Fruit fly (Drosophila melanogaster) whole organism, prepupa: ENCODE data around the gene CG32074.

Experiments
- Blimp-1 ChIP-seq: fragments of 200-800 bp; sonication (Bioruptor generic); optimal IDR thresholded peaks from 3 replicates; lab custom pipeline; 2017; ENCODE audit warnings: missing biosample characterization, missing genetic modification characterization, mild to moderate bottlenecking, moderate library complexity, missing genetic modification reagents
- CG10669 ChIP-seq: fragments of 200-800 bp; sonication (Bioruptor generic); optimal IDR thresholded peaks from 3 replicates; lab custom pipeline; 2018; ENCODE audit warnings: missing biosample characterization, mild to moderate bottlenecking, missing genetic modification characterization, moderate library complexity
- CG11294 ChIP-seq: fragments of 200-800 bp; sonication (Bioruptor generic); IDR thresholded peaks from 2 replicates; pipeline ENCODE4 v1.3.6; 2022; ENCODE audit warnings: missing biosample characterization, missing genetic modification characterization
- CG11762 ChIP-seq: fragments of 200-800 bp; sonication (Bioruptor generic); optimal IDR thresholded peaks from 3 replicates; lab custom pipeline; 2016; ENCODE audit warnings: missing biosample characterization, missing genetic modification characterization; ENCODE audit not compliant: insufficient read depth
- CG15336 ChIP-seq: fragments of 200-800 bp; sonication (Bioruptor generic); IDR thresholded peaks from 2 replicates; pipeline ENCODE4 v1.3.6; 2022; ENCODE audit warnings: missing biosample characterization, missing genetic modification characterization
- CG1621 ChIP-seq: fragments of 200-800 bp; sonication (Bioruptor generic); optimal IDR thresholded peaks from 3 replicates; lab custom pipeline; 2018; ENCODE audit warnings: missing biosample characterization, mild to moderate bottlenecking, missing genetic modification characterization
- CG16779 ChIP-seq: fragments of 200-800 bp; sonication (Bioruptor generic); optimal IDR thresholded peaks from 3 replicates; lab custom pipeline; 2017; ENCODE audit warnings: missing biosample characterization, mild to moderate bottlenecking, missing genetic modification characterization
- CG3032 ChIP-seq: fragments of 200-800 bp; optimal IDR thresholded peaks from 2 replicates; lab custom pipeline; 2019; ENCODE audit warnings: missing biosample characterization, mild to moderate bottlenecking, missing genetic modification characterization, moderate library complexity
- CG31627 ChIP-seq: fragments of 200-800 bp; sonication (Bioruptor generic); optimal IDR thresholded peaks from 3 replicates; lab custom pipeline; 2016; ENCODE audit warnings: missing biosample characterization, missing genetic modification characterization
- CG32006 ChIP-seq: fragments of 200-800 bp; sonication (Bioruptor generic); optimal IDR thresholded peaks from 3 replicates; lab custom pipeline; 2017; ENCODE audit warnings: missing biosample characterization, mild to moderate bottlenecking, missing genetic modification characterization
- CG3919 ChIP-seq: fragments of 200-800 bp; sonication (Bioruptor generic); optimal IDR thresholded peaks from 3 replicates; lab custom pipeline; 2016; ENCODE audit warnings: missing biosample characterization, missing genetic modification characterization
- CG4318 ChIP-seq: fragments of 200-800 bp; sonication (Bioruptor generic); optimal IDR thresholded peaks from 3 replicates; lab custom pipeline; 2017; ENCODE audit warnings: missing biosample characterization, mild to moderate bottlenecking, missing genetic modification characterization
- CG6163 ChIP-seq: fragments of 200-800 bp; sonication (Bioruptor generic); IDR thresholded peaks from 3 replicates; pipeline ENCODE4 v1.3.6; 2022; ENCODE audit warnings: missing biosample characterization, missing genetic modification characterization
- CG6276 ChIP-seq: fragments of 200-800 bp; sonication (Bioruptor generic); optimal IDR thresholded peaks from 2 replicates; lab custom pipeline; 2017; ENCODE audit warnings: missing biosample characterization, mild to moderate bottlenecking, missing genetic modification characterization
- CG6792 ChIP-seq: fragments of 200-800 bp; sonication (Bioruptor generic); optimal IDR thresholded peaks from 3 replicates; lab custom pipeline; 2016; ENCODE audit warnings: missing biosample characterization, missing genetic modification characterization
- CG7368 ChIP-seq: fragments of 200-800 bp; sonication (Bioruptor generic); optimal IDR thresholded peaks from 3 replicates; lab custom pipeline; 2016; ENCODE audit warnings: missing biosample characterization, missing genetic modification characterization
- CG8119 ChIP-seq: fragments of 200-800 bp; sonication (Bioruptor generic); IDR thresholded peaks from 3 replicates; pipeline ENCODE4 v1.3.6; 2022; ENCODE audit warnings: missing biosample characterization, missing genetic modification characterization
- CG9139 ChIP-seq: fragments of 200-800 bp; sonication (Bioruptor generic); optimal IDR thresholded peaks from 3 replicates; lab custom pipeline; 2017; ENCODE audit warnings: missing biosample characterization, mild to moderate bottlenecking, missing genetic modification characterization
- Eip75B ChIP-seq: fragments of 200-800 bp; sonication (Bioruptor generic); optimal IDR thresholded peaks from 3 replicates; lab custom pipeline; 2016; ENCODE audit warnings: missing biosample characterization, missing genetic modification characterization
- Eip78C ChIP-seq: fragments of 200-800 bp; sonication (Bioruptor generic); peaks from one replicate; lab custom pipeline; 2016; ENCODE audit warnings: missing biosample characterization, missing genetic modification characterization
- Eip93F ChIP-seq: fragments of 200-800 bp; sonication (Bioruptor generic); optimal IDR thresholded peaks from 2 replicates; lab custom pipeline; 2016; ENCODE audit warnings: missing biosample characterization, mild to moderate bottlenecking, missing genetic modification characterization
- Ets96B ChIP-seq: fragments of 200-800 bp; optimal IDR thresholded peaks from 2 replicates; lab custom pipeline; 2019; ENCODE audit warnings: missing biosample characterization, mild to moderate bottlenecking, missing genetic modification characterization, moderate library complexity
- Gug ChIP-seq: fragments of 200-800 bp; sonication (Bioruptor generic); IDR thresholded peaks from 2 replicates; pipeline ENCODE4 v1.3.6; 2022; ENCODE audit warnings: missing biosample characterization, missing genetic modification characterization
- Hr4 ChIP-seq: fragments of 200-800 bp; sonication (Bioruptor generic); optimal IDR thresholded peaks from 3 replicates; lab custom pipeline; 2016; ENCODE audit warnings: missing biosample characterization, missing genetic modification characterization
- Lpt ChIP-seq: fragments of 200-800 bp; sonication (Bioruptor generic); optimal IDR thresholded peaks from 3 replicates; lab custom pipeline; 2016; ENCODE audit warnings: missing biosample characterization, missing genetic modification characterization
- Met ChIP-seq: fragments of 200-800 bp; sonication (Bioruptor generic); optimal IDR thresholded peaks from 3 replicates; lab custom pipeline; 2016; ENCODE audit warnings: missing biosample characterization, missing genetic modification characterization
- Smox ChIP-seq: fragments of 200-800 bp; sonication (Bioruptor generic); optimal IDR thresholded peaks from 3 replicates; lab custom pipeline; 2016; ENCODE audit warnings: missing biosample characterization, missing genetic modification characterization
- Sox102F ChIP-seq: fragments of 200-800 bp; sonication (Bioruptor generic); optimal IDR thresholded peaks from 2 replicates; lab custom pipeline; 2016; ENCODE audit warnings: missing biosample characterization, mild to moderate bottlenecking, missing genetic modification characterization
- Sox14 ChIP-seq: fragments of 200-800 bp; sonication (Bioruptor generic); optimal IDR thresholded peaks from 3 replicates; lab custom pipeline; 2016; ENCODE audit warnings: missing biosample characterization, missing genetic modification characterization
- Sox15 ChIP-seq: fragments of 200-800 bp; sonication (Bioruptor generic); optimal IDR thresholded peaks from 3 replicates; lab custom pipeline; 2016; ENCODE audit warnings: missing biosample characterization, missing genetic modification characterization
- achi ChIP-seq: fragments of 200-800 bp; sonication (Bioruptor generic); optimal IDR thresholded peaks from 3 replicates; lab custom pipeline; 2016; ENCODE audit warnings: missing biosample characterization, missing genetic modification characterization
- dac ChIP-seq: fragments of 200-800 bp; sonication (Bioruptor generic); optimal IDR thresholded peaks from 2 replicates; lab custom pipeline; 2017; ENCODE audit warnings: missing biosample characterization, mild to moderate bottlenecking, missing genetic modification characterization
- dsx ChIP-seq: fragments of 200-800 bp; optimal IDR thresholded peaks from 3 replicates; lab custom pipeline; 2019; ENCODE audit warnings: missing biosample characterization, mild to moderate bottlenecking, missing genetic modification characterization, moderate library complexity; ENCODE audit not compliant: poor library complexity, severe bottlenecking
- eg ChIP-seq: fragments of 200-800 bp; sonication (Bioruptor generic); IDR thresholded peaks from 3 replicates; pipeline ENCODE4 v1.3.6; 2022; ENCODE audit warnings: missing biosample characterization, missing genetic modification characterization
- fd59A ChIP-seq: fragments of 200-800 bp; sonication (Bioruptor generic); optimal IDR thresholded peaks from 2 replicates; lab custom pipeline; 2017; ENCODE audit warnings: missing biosample characterization, mild to moderate bottlenecking, missing genetic modification characterization, missing genetic modification reagents
- fkh ChIP-seq: fragments of 200-800 bp; sonication (Bioruptor generic); optimal IDR thresholded peaks from 3 replicates; lab custom pipeline; 2017; ENCODE audit warnings: missing biosample characterization, mild to moderate bottlenecking, missing genetic modification characterization, moderate library complexity
- net ChIP-seq: fragments of 200-800 bp; sonication (Bioruptor generic); optimal IDR thresholded peaks from 3 replicates; lab custom pipeline; 2016; ENCODE audit warnings: missing biosample characterization, missing genetic modification characterization
- pdm3 ChIP-seq: fragments of 200-800 bp; sonication (Bioruptor generic); optimal IDR thresholded peaks from 3 replicates; lab custom pipeline; 2016; ENCODE audit warnings: missing biosample characterization, missing genetic modification characterization
- salr ChIP-seq, 2 experiments: fragments of 200-800 bp; sonication (Bioruptor generic); optimal IDR thresholded peaks; 3 replicates each; lab custom pipeline; 2016 to 2018; ENCODE audit warnings: missing biosample characterization in 2 of 2, missing genetic modification characterization in 2 of 2, mild to moderate bottlenecking in 1 of 2
- spab ChIP-seq: fragments of 200-800 bp; sonication (Bioruptor generic); optimal IDR thresholded peaks from 2 replicates; lab custom pipeline; 2017; ENCODE audit warnings: missing biosample characterization, mild to moderate bottlenecking, missing genetic modification characterization, missing genetic modification reagents
- ss ChIP-seq, 2 experiments: fragments of 200-800 bp; sonication (Bioruptor generic); optimal IDR thresholded peaks; 2 replicates in 1 of 2; 3 replicates in 1 of 2; lab custom pipeline; 2017 to 2018; ENCODE audit warnings: mild to moderate bottlenecking in 2 of 2, missing biosample characterization in 2 of 2, missing genetic modification characterization in 2 of 2, moderate library complexity in 1 of 2
- topi ChIP-seq: fragments of 200-800 bp; sonication (Bioruptor generic); optimal IDR thresholded peaks from 3 replicates; lab custom pipeline; 2016; ENCODE audit warnings: missing biosample characterization, missing genetic modification characterization
- vri ChIP-seq: fragments of 200-800 bp; sonication (Bioruptor generic); optimal IDR thresholded peaks from 3 replicates; lab custom pipeline; 2016; ENCODE audit warnings: missing biosample characterization, mild to moderate bottlenecking, missing genetic modification characterization

Gene CG32074

DNA sequence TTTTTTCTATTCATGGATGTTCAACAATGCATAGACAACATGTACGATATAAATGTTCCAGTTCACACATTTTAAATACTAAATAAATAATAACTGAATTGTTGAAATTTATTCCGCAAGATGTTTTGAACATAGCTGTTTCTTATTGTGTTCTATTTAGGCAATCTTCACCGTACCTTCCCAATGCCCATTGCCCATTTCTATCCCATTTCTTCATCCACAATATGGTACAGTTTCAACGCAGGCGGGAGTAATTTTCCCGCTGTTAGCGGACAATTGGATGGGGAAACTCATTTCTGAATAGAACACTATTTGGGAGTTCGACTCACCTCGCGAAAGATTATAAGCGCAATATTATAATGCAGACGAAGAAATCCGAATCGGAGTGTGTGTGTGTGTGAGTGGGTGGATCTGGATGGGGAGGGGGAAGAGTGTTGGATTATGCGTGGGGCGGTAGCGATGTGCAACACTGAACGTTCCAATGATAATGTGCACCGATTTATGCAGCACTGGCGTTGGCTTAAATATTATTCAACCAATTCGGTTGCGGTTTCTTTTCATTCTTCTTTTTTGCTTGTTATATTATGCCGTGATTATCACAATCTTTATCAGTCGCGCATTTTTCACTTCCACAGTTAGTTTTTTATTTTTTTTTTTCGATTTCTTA lies 40.0 kb downstream of the CG32074 start (continued):
- peak; percentile 58 for TF ChIP-seq Eip75B
- TF ChIP-seq Gug (GFP tag; lab: Robert Waterston, UW), result peak; percentile 23; the same call in 1 of the 2 replicates
- peak; percentile 45 for TF ChIP-seq net (GFP tag; lab: Kevin White, UChicago)
- peak; percentile 72 for TF ChIP-seq CG6163 (GFP tag; lab: Robert Waterston, UW)
- peak; percentile 76 for TF ChIP-seq topi (GFP tag; lab: Kevin White, UChicago)
- TF ChIP-seq Sox15, result peak; percentile 14
- TF ChIP-seq CG7368, result peak; percentile 54
- TF ChIP-seq Blimp-1 (GFP tag; lab: Kevin White, UChicago), result peak; percentile 15
- TF ChIP-seq achi (GFP tag; lab: Kevin White, UChicago), result peak; percentile 54
- peak; percentile 66 for TF ChIP-seq pdm3 (GFP tag; lab: Kevin White, UChicago)
- peak; percentile 84 for TF ChIP-seq Eip78C (GFP tag; lab: Kevin White, UChicago)
- no peak for TF ChIP-seq Ets96B (tag; lab: Kevin White, UChicago)
- peak; percentile 56 for TF ChIP-seq CG6792 (GFP tag; lab: Kevin White, UChicago)
- TF ChIP-seq fkh (GFP tag; lab: Kevin White, UChicago), result peak; percentile 42
- TF ChIP-seq CG31627 (GFP tag; lab: Kevin White, UChicago), result peak; percentile 73
- peak; percentile 39; the same call in 1 of the 3 replicates for TF ChIP-seq CG8119
- TF ChIP-seq eg (GFP tag; lab: Robert Waterston, UW), result peak; percentile 51; the same call in 1 of the 3 replicates
- TF ChIP-seq CG16779 (tag; lab: Kevin White, UChicago), result peak; percentile 19
- TF ChIP-seq CG32006 (GFP tag; lab: Kevin White, UChicago), result peak; percentile 37
- no peak for TF ChIP-seq Eip93F (GFP tag; lab: Kevin White, UChicago)
- TF ChIP-seq CG10669, result peak; percentile 33
- peak; percentile 7 to 28 for TF ChIP-seq salr (GFP tag; optimal IDR thresholded peaks at IDR 0.05; lab: Kevin White, UChicago)
- peak; percentile 7 for TF ChIP-seq Hr4 (GFP tag; lab: Kevin White, UChicago)
- TF ChIP-seq dsx (GFP tag; lab: Kevin White, UChicago), result no peak
- TF ChIP-seq spab, result peak; percentile 35
- 0 out of 2 replicates have a peak, but pooled peaks have one; percentile 9 for TF ChIP-seq CG11294
- peak; percentile 48 for TF ChIP-seq CG9139
- peak; percentile 9 for TF ChIP-seq Lpt (GFP tag; lab: Kevin White, UChicago)
- TF ChIP-seq Met (GFP tag; lab: Kevin White, UChicago), result peak; percentile 71

DNA sequence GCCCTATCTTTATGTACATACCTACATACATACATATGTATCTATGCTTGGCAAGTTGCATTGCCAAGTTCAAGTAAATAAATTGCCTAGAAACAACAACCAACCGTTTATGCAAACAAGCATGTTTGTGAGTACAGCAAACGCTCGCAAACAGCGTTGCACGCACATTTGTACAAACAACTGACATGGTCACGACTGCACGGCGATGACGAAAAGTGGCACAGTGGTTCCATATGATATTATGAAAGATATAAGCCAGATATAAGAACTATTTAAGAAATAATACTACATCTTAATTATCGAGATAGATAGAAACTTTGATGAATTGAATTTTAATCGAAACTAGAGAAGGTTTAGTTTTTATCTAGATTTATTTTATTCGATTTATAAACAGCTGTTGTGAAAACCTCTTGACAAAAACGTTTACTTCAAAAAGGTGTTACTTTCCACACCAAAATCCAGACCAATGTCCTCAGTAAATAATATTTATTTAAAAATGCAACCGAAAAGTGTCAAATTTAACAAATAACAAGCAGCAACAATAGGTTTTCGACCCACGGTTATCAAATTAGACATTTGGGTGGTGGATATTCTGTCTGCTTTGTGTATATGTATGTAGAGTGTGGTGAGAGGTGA lies 42.2 kb downstream of the CG32074 start:
- TF ChIP-seq Hr4 (GFP tag; lab: Kevin White, UChicago), result peak; percentile 88
- no peak for TF ChIP-seq fd59A (GFP tag; lab: Kevin White, UChicago)
- TF ChIP-seq CG11762 (GFP tag; lab: Kevin White, UChicago), result peak; percentile 50
- peak; percentile 77 for TF ChIP-seq achi (GFP tag; lab: Kevin White, UChicago)
- peak; percentile 3 for TF ChIP-seq CG16779 (tag; lab: Kevin White, UChicago)
- TF ChIP-seq eg (GFP tag; lab: Robert Waterston, UW), result peak; percentile 67
- TF ChIP-seq CG3919 (GFP tag; lab: Kevin White, UChicago), result peak; percentile 55
- TF ChIP-seq CG4318 (GFP tag; lab: Kevin White, UChicago), result peak; percentile 77
- peak; percentile 65; the same call in 1 of the 3 replicates for TF ChIP-seq CG6163 (GFP tag; lab: Robert Waterston, UW)
- TF ChIP-seq Ets96B (tag; lab: Kevin White, UChicago), result peak; percentile 38
- peak; percentile 78 for TF ChIP-seq Met (GFP tag; lab: Kevin White, UChicago)
- TF ChIP-seq dsx (GFP tag; lab: Kevin White, UChicago), result no peak
- peak; percentile 74 for TF ChIP-seq CG6276 (GFP tag; lab: Kevin White, UChicago)
- peak; percentile 11 for TF ChIP-seq CG3032
- peak; percentile 71 for TF ChIP-seq Lpt (GFP tag; lab: Kevin White, UChicago)
- peak; percentile 15 for TF ChIP-seq spab
- no peak for TF ChIP-seq Blimp-1 (GFP tag; lab: Kevin White, UChicago)
- TF ChIP-seq Sox14 (GFP tag; lab: Kevin White, UChicago), result peak; percentile 69
- no peak for TF ChIP-seq CG1621 (tag; lab: Kevin White, UChicago)
- TF ChIP-seq salr (GFP tag; optimal IDR thresholded peaks at IDR 0.05; lab: Kevin White, UChicago), result peak in 1 of 2 experiments; percentile 85
- TF ChIP-seq CG8119, result peak; percentile 79
- TF ChIP-seq Smox, result peak; percentile 71
- peak; percentile 61 for TF ChIP-seq vri (GFP tag; lab: Kevin White, UChicago)
- peak; percentile 82 for TF ChIP-seq CG15336 (GFP tag; lab: Robert Waterston, UW)
- peak; percentile 73 for TF ChIP-seq pdm3 (GFP tag; lab: Kevin White, UChicago)
- peak; percentile 12 for TF ChIP-seq CG7368
- TF ChIP-seq Sox102F, result peak; percentile 76
- peak; percentile 84 for TF ChIP-seq net (GFP tag; lab: Kevin White, UChicago)
- TF ChIP-seq CG9139, result no peak
- TF ChIP-seq topi (GFP tag; lab: Kevin White, UChicago), result peak; percentile 75
- peak; percentile 28 to 57 for TF ChIP-seq ss (GFP tag; optimal IDR thresholded peaks at IDR 0.05; lab: Kevin White, UChicago)
- TF ChIP-seq Gug (GFP tag; lab: Robert Waterston, UW), result peak; percentile 58
- TF ChIP-seq Eip78C (GFP tag; lab: Kevin White, UChicago), result peak; percentile 92
- peak; percentile 53 for TF ChIP-seq dac
- peak; percentile 8 for TF ChIP-seq Sox15
